Fruit fly (Drosophila melanogaster) whole organism, embryonic: Measurements from ENCODE around the gene janB.
A peak's percentile ranks its signal among the peaks of the same experiment; 100 is the strongest.

Experiments used
- Asciz ChIP-seq: fragments of 200-800 bp; sonication (Bioruptor generic); optimal IDR thresholded peaks from 2 replicates; lab custom pipeline; 2017; ENCODE audit warnings: missing biosample characterization, mild to moderate bottlenecking, missing genetic modification characterization, missing genetic modification reagents
- BEAF-32 ChIP-seq: fragments of 200-800 bp; sonication (Bioruptor generic); optimal IDR thresholded peaks from 3 replicates; lab custom pipeline; 2017; ENCODE audit warnings: missing biosample characterization, missing genetic modification characterization, mild to moderate bottlenecking, moderate library complexity, missing genetic modification reagents
- Bgb ChIP-seq: fragments of 200-800 bp; sonication (Bioruptor generic); IDR thresholded peaks from 2 replicates; pipeline ENCODE4 v1.3.6; 2022; ENCODE audit warnings: missing biosample characterization, missing genetic modification characterization; ENCODE audit not compliant: partially characterized antibody
- CG10366 ChIP-seq: fragments of 200-800 bp; sonication (Bioruptor generic); IDR thresholded peaks from 2 replicates; pipeline ENCODE4 v1.3.6; 2022; ENCODE audit warnings: missing biosample characterization, missing genetic modification characterization
- CG11723 ChIP-seq: fragments of 200-800 bp; sonication (Bioruptor generic); optimal IDR thresholded peaks from 2 replicates; lab custom pipeline; 2017; ENCODE audit warnings: missing biosample characterization, mild to moderate bottlenecking, missing genetic modification characterization
- CG12219 ChIP-seq: fragments of 200-800 bp; sonication (Bioruptor generic); optimal IDR thresholded peaks from 3 replicates; lab custom pipeline; 2018; ENCODE audit warnings: missing biosample characterization, mild to moderate bottlenecking, missing genetic modification characterization
- CG17359 ChIP-seq: fragments of 200-800 bp; sonication (Bioruptor generic); optimal IDR thresholded peaks from 3 replicates; lab custom pipeline; 2018; ENCODE audit warnings: missing biosample characterization, mild to moderate bottlenecking, missing genetic modification characterization, moderate library complexity
- CG17385 ChIP-seq: fragments of 200-800 bp; sonication (Bioruptor generic); optimal IDR thresholded peaks from 3 replicates; lab custom pipeline; 2018; ENCODE audit warnings: missing biosample characterization, mild to moderate bottlenecking, missing genetic modification characterization
- CG17568 ChIP-seq: fragments of 200-800 bp; sonication (Bioruptor generic); optimal IDR thresholded peaks from 2 replicates; lab custom pipeline; 2018; ENCODE audit warnings: missing biosample characterization, mild to moderate bottlenecking, missing genetic modification characterization, moderate library complexity
- CG2120 ChIP-seq: fragments of 200-800 bp; sonication (Bioruptor generic); optimal IDR thresholded peaks from 3 replicates; lab custom pipeline; 2016; ENCODE audit warnings: missing biosample characterization, missing genetic modification characterization
- CG31365 ChIP-seq: fragments of 200-800 bp; sonication (Bioruptor generic); optimal IDR thresholded peaks from 2 replicates; lab custom pipeline; 2018; ENCODE audit warnings: missing biosample characterization, mild to moderate bottlenecking, missing genetic modification characterization
- CG3407 ChIP-seq: fragments of 200-800 bp; sonication (Bioruptor generic); optimal IDR thresholded peaks from 2 replicates; lab custom pipeline; 2018; ENCODE audit warnings: missing biosample characterization, mild to moderate bottlenecking, missing genetic modification characterization
- CG4360 ChIP-seq: fragments of 200-800 bp; sonication (Bioruptor generic); IDR thresholded peaks from 2 replicates; pipeline ENCODE4 v1.3.6; 2022; ENCODE audit warnings: missing biosample characterization, missing genetic modification characterization
- CG4820 ChIP-seq: fragments of 200-800 bp; sonication (Bioruptor generic); optimal IDR thresholded peaks from 3 replicates; lab custom pipeline; 2016; ENCODE audit warnings: missing biosample characterization, missing genetic modification characterization
- CG7372 ChIP-seq: fragments of 200-800 bp; sonication (Bioruptor generic); IDR thresholded peaks from 2 replicates; pipeline ENCODE4 v1.3.6; 2022; ENCODE audit warnings: missing biosample characterization, missing genetic modification characterization
- CG8281 ChIP-seq: fragments of 200-800 bp; sonication (Bioruptor generic); optimal IDR thresholded peaks from 2 replicates; lab custom pipeline; 2018; ENCODE audit warnings: missing biosample characterization, mild to moderate bottlenecking, missing genetic modification characterization, moderate library complexity
- CG8944 ChIP-seq: fragments of 200-800 bp; sonication (Bioruptor generic); optimal IDR thresholded peaks from 3 replicates; lab custom pipeline; 2016; ENCODE audit warnings: missing biosample characterization, missing genetic modification characterization
- CG9797 ChIP-seq: fragments of 200-800 bp; sonication (Bioruptor generic); optimal IDR thresholded peaks from 3 replicates; lab custom pipeline; 2018; ENCODE audit warnings: missing biosample characterization, mild to moderate bottlenecking, missing genetic modification characterization
- CTCF ChIP-seq: fragments of 200-800 bp; sonication (Bioruptor generic); optimal IDR thresholded peaks from 2 replicates; lab custom pipeline; 2017; ENCODE audit warnings: missing biosample characterization, mild to moderate bottlenecking, missing genetic modification characterization, moderate library complexity
- Dek ChIP-seq: fragments of 200-800 bp; sonication (Bioruptor generic); optimal IDR thresholded peaks from 3 replicates; lab custom pipeline; 2019; ENCODE audit warnings: missing biosample characterization, mild to moderate bottlenecking, missing genetic modification characterization, moderate library complexity
- Dll ChIP-seq: fragments of 200-800 bp; sonication (Bioruptor generic); IDR thresholded peaks from 4 replicates; pipeline ENCODE4 v1.3.6; 2022; ENCODE audit warnings: missing biosample characterization, missing genetic modification characterization; ENCODE audit not compliant: partially characterized antibody
- Doc2 ChIP-seq: fragments of 200-800 bp; sonication (Bioruptor generic); IDR thresholded peaks from 2 replicates; pipeline ENCODE4 v1.3.6; 2022; ENCODE audit warnings: missing biosample characterization, missing genetic modification characterization
- Doc3 ChIP-seq: fragments of 200-800 bp; sonication (Bioruptor generic); IDR thresholded peaks from 3 replicates; pipeline ENCODE4 v1.3.6; 2022; ENCODE audit warnings: missing biosample characterization, missing genetic modification characterization; ENCODE audit not compliant: partially characterized antibody
- Dref ChIP-seq: fragments of 200-800 bp; sonication (Bioruptor generic); IDR thresholded peaks from 2 replicates; pipeline ENCODE4 v1.3.6; 2022; ENCODE audit warnings: missing biosample characterization, missing genetic modification characterization
- E2f2 ChIP-seq: fragments of 200-800 bp; sonication (Bioruptor generic); IDR thresholded peaks from 2 replicates; pipeline ENCODE4 v1.3.6; 2022; ENCODE audit warnings: missing biosample characterization, missing genetic modification characterization
- Elba2 ChIP-seq: fragments of 200-800 bp; sonication (Bioruptor generic); optimal IDR thresholded peaks from 3 replicates; lab custom pipeline; 2016; ENCODE audit warnings: missing biosample characterization, missing genetic modification characterization
- Hey ChIP-seq: fragments of 200-800 bp; sonication (Bioruptor generic); optimal IDR thresholded peaks from 3 replicates; lab custom pipeline; 2018; ENCODE audit warnings: missing biosample characterization, mild to moderate bottlenecking, missing genetic modification characterization
- NFAT ChIP-seq: fragments of 200-800 bp; sonication (Bioruptor generic); IDR thresholded peaks from 2 replicates; pipeline ENCODE4 v1.3.6; 2022; ENCODE audit warnings: missing biosample characterization, missing genetic modification characterization
- NK7.1 ChIP-seq: fragments of 200-800 bp; sonication (Bioruptor generic); optimal IDR thresholded peaks from 3 replicates; lab custom pipeline; 2016; ENCODE audit warnings: missing biosample characterization, missing genetic modification characterization
- NfI ChIP-seq: fragments of 200-800 bp; sonication (Bioruptor generic); optimal IDR thresholded peaks from 3 replicates; lab custom pipeline; 2018; ENCODE audit warnings: missing biosample characterization, mild to moderate bottlenecking, missing genetic modification characterization, moderate library complexity
- Optix ChIP-seq: fragments of 200-800 bp; sonication (Bioruptor generic); IDR thresholded peaks from 3 replicates; pipeline ENCODE4 v1.3.6; 2022; ENCODE audit warnings: missing biosample characterization, missing genetic modification characterization
- PHDP ChIP-seq: fragments of 200-800 bp; sonication (Bioruptor generic); optimal IDR thresholded peaks from 3 replicates; lab custom pipeline; 2018; ENCODE audit warnings: missing biosample characterization, mild to moderate bottlenecking, missing genetic modification characterization, moderate library complexity
- Pdp1 ChIP-seq, 2 experiments: fragments of 200-800 bp; sonication (Bioruptor generic); optimal IDR thresholded peaks; 3 replicates each; lab custom pipeline; 2016; ENCODE audit warnings: missing biosample characterization in 2 of 2, missing genetic modification characterization in 2 of 2, mild to moderate bottlenecking in 1 of 2, moderate library complexity in 1 of 2
- Scr ChIP-seq: fragments of 200-800 bp; sonication (Bioruptor generic); IDR thresholded peaks from 2 replicates; pipeline ENCODE4 v1.3.6; 2022; ENCODE audit warnings: missing biosample characterization, missing genetic modification characterization; ENCODE audit not compliant: partially characterized antibody
- YL-1 ChIP-seq: fragments of 200-800 bp; sonication (Bioruptor generic); optimal IDR thresholded peaks from 3 replicates; lab custom pipeline; 2017; ENCODE audit warnings: missing biosample characterization, mild to moderate bottlenecking, missing genetic modification characterization
- bcd ChIP-seq: fragments of 200-800 bp; sonication (Bioruptor generic); optimal IDR thresholded peaks from 2 replicates; lab custom pipeline; 2017; ENCODE audit warnings: missing biosample characterization, mild to moderate bottlenecking, missing genetic modification characterization
- cato ChIP-seq: fragments of 200-800 bp; sonication (Bioruptor generic); optimal IDR thresholded peaks from 2 replicates; lab custom pipeline; 2016; ENCODE audit warnings: missing biosample characterization, missing genetic modification characterization, borderline replicate concordance
- crc ChIP-seq: fragments of 200-800 bp; sonication (Bioruptor generic); optimal IDR thresholded peaks from 2 replicates; lab custom pipeline; 2016; ENCODE audit warnings: missing biosample characterization, missing genetic modification characterization
- cwo ChIP-seq: fragments of 200-800 bp; sonication (Bioruptor generic); optimal IDR thresholded peaks from 3 replicates; lab custom pipeline; 2017; ENCODE audit warnings: missing biosample characterization, missing genetic modification characterization, mild to moderate bottlenecking, moderate library complexity, missing genetic modification reagents
- dan ChIP-seq: fragments of 200-800 bp; sonication (Bioruptor generic); IDR thresholded peaks from 2 replicates; pipeline ENCODE4 v1.3.6; 2022; ENCODE audit warnings: missing biosample characterization, missing genetic modification characterization
- dmrt99B ChIP-seq: fragments of 200-800 bp; sonication (Bioruptor generic); optimal IDR thresholded peaks from 2 replicates; lab custom pipeline; 2018; ENCODE audit warnings: missing biosample characterization, mild to moderate bottlenecking, missing genetic modification characterization, moderate library complexity
- fd3F ChIP-seq: fragments of 200-800 bp; sonication (Bioruptor generic); optimal IDR thresholded peaks from 2 replicates; lab custom pipeline; 2018; ENCODE audit warnings: missing biosample characterization, mild to moderate bottlenecking, missing genetic modification characterization, moderate library complexity
- inv ChIP-seq: fragments of 200-800 bp; sonication (Bioruptor generic); IDR thresholded peaks from 2 replicates; pipeline ENCODE4 v1.3.6; 2022; ENCODE audit warnings: missing biosample characterization, missing genetic modification characterization; ENCODE audit not compliant: partially characterized antibody
- knrl ChIP-seq: fragments of 200-800 bp; sonication (Bioruptor generic); IDR thresholded peaks from 3 replicates; pipeline ENCODE4 v1.3.6; 2022; ENCODE audit warnings: missing biosample characterization, missing genetic modification characterization; ENCODE audit not compliant: partially characterized antibody
- nom ChIP-seq: fragments of 200-800 bp; sonication (Bioruptor generic); optimal IDR thresholded peaks from 2 replicates; lab custom pipeline; 2017; ENCODE audit warnings: missing biosample characterization, missing genetic modification characterization, mild to moderate bottlenecking, moderate library complexity, missing genetic modification reagents
- schlank ChIP-seq: fragments of 200-800 bp; sonication (Bioruptor generic); optimal IDR thresholded peaks from 2 replicates; lab custom pipeline; 2018; ENCODE audit warnings: missing biosample characterization, mild to moderate bottlenecking, missing genetic modification characterization
- sd ChIP-seq: fragments of 200-800 bp; sonication (Bioruptor generic); optimal IDR thresholded peaks from 3 replicates; lab custom pipeline; 2018; ENCODE audit warnings: missing biosample characterization, mild to moderate bottlenecking, missing genetic modification characterization, moderate library complexity
- sens ChIP-seq: fragments of 200-800 bp; sonication (Bioruptor generic); peaks from one replicate; lab custom pipeline; 2016; ENCODE audit warnings: missing biosample characterization, missing genetic modification characterization
- tx ChIP-seq: fragments of 200-800 bp; sonication (Bioruptor generic); optimal IDR thresholded peaks from 2 replicates; lab custom pipeline; 2016; ENCODE audit warnings: missing biosample characterization, missing genetic modification characterization
- unc-4 ChIP-seq: fragments of 200-800 bp; sonication (Bioruptor generic); IDR thresholded peaks from 2 replicates; pipeline ENCODE4 v1.3.6; 2022; ENCODE audit warnings: missing biosample characterization, missing genetic modification characterization; ENCODE audit not compliant: partially characterized antibody
- vfl ChIP-seq: fragments of 200-800 bp; sonication (Bioruptor generic); optimal IDR thresholded peaks from 2 replicates; lab custom pipeline; 2016; ENCODE audit warnings: missing biosample characterization, missing genetic modification characterization

Gene janB

dm6 chr3R:29993134-29993533 is 45.4 kb downstream of the janB start, which contains the start of gene Acph-1 (continued):
- TF ChIP-seq Scr (GFP tag; lab: Robert Waterston, UW) (no peak), schlank (tag; lab: Kevin White, UChicago) (no peak), knrl (no peak), Dek (tag; lab: Kevin White, UChicago) (no peak), dmrt99B (no peak), Elba2 (GFP tag; lab: Kevin White, UChicago) (no peak), PHDP (tag; lab: Kevin White, UChicago) (no peak), CG17385 (no peak), NfI (GFP tag; lab: Kevin White, UChicago) (no peak), sens (GFP tag; lab: Kevin White, UChicago) (no peak), Doc2 (GFP tag; lab: Robert Waterston, UW) (no peak), NFAT (GFP tag; lab: Robert Waterston, UW) (no peak), Dref (GFP tag; lab: Robert Waterston, UW) (peak; percentile 69), Doc3 (GFP tag; lab: Robert Waterston, UW) (no peak), YL-1 (GFP tag; lab: Kevin White, UChicago) (peak; percentile 18), fd3F (GFP tag; lab: Kevin White, UChicago) (no peak), CG4820 (GFP tag; lab: Kevin White, UChicago) (no peak), CG12219 (GFP tag; lab: Kevin White, UChicago) (no peak), bcd (GFP tag; lab: Kevin White, UChicago) (no peak), CG8944 (no peak), CG9797 (GFP tag; lab: Kevin White, UChicago) (no peak), Bgb (no peak), Pdp1 (GFP tag; optimal IDR thresholded peaks at IDR 0.05; lab: Kevin White, UChicago) (peak in 1 of 2 experiments; percentile 52), Optix (no peak), Asciz (GFP tag; lab: Kevin White, UChicago) (no peak), E2f2 (GFP tag; lab: Robert Waterston, UW) (peak; percentile 86), CG11723 (no peak), CG8281 (tag; lab: Kevin White, UChicago) (no peak), nom (GFP tag; lab: Kevin White, UChicago) (no peak), CG17359 (tag; lab: Kevin White, UChicago) (no peak), CG31365 (tag; lab: Kevin White, UChicago) (no peak), CG3407 (GFP tag; lab: Kevin White, UChicago) (no peak), vfl (GFP tag; lab: Kevin White, UChicago) (no peak), CG7372 (GFP tag; lab: Robert Waterston, UW) (no peak), inv (GFP tag; lab: Robert Waterston, UW) (no peak), CG10366 (GFP tag; lab: Robert Waterston, UW) (no peak), CG17568 (GFP tag; lab: Kevin White, UChicago) (no peak), cato (no peak), crc (GFP tag; lab: Kevin White, UChicago) (no peak), dan (GFP tag; lab: Robert Waterston, UW) (no peak), NK7.1 (no peak), Dll (0 out of 4 replicates have a peak, but pooled peaks have one; percentile 32), tx (no peak), CTCF (GFP tag; lab: Kevin White, UChicago) (no peak), CG2120 (no peak), BEAF-32 (GFP tag; lab: Kevin White, UChicago) (peak; percentile 17), unc-4 (GFP tag; lab: Robert Waterston, UW) (peak; percentile 22; the same call in 1 of the 2 replicates), Hey (no peak), sd (tag; lab: Kevin White, UChicago) (no peak), CG4360 (GFP tag; lab: Robert Waterston, UW) (no peak), cwo (GFP tag; lab: Kevin White, UChicago) (no peak)
